Fruit fly (Drosophila melanogaster): ENCODE results near the gene Dhc1.
A peak's percentile ranks its signal among the peaks of the same experiment; 100 is the strongest.

Gene Dhc1

dm6 chr3R:9613124-9613523 lies 61.3 kb downstream of the Dhc1 start (continued):
- peak; percentile 37 for TF ChIP-seq jumu (GFP tag; optimal IDR thresholded peaks at IDR 0.05)
- TF ChIP-seq CG4424 (GFP tag; optimal IDR thresholded peaks at IDR 0.05) = peak; percentile 62
- peak; percentile 67 for TF ChIP-seq mam (GFP tag; optimal IDR thresholded peaks at IDR 0.05)
- no peak for TF ChIP-seq mirr (GFP tag; optimal IDR thresholded peaks at IDR 0.05)
- TF ChIP-seq Asciz (GFP tag; optimal IDR thresholded peaks at IDR 0.05) = peak; percentile 52
- TF ChIP-seq CG10565 (GFP tag; optimal IDR thresholded peaks at IDR 0.05) = no peak
- no peak for TF ChIP-seq gfzf (GFP tag; optimal IDR thresholded peaks at IDR 0.05)
- TF ChIP-seq CG11247 (GFP tag; IDR thresholded peaks at IDR 0.05) = 0 out of 2 replicates have a peak, but pooled peaks have one; percentile 34
- TF ChIP-seq Sin3A (optimal IDR thresholded peaks at IDR 0.05) = no peak
- TF ChIP-seq D (optimal IDR thresholded peaks at IDR 0.05) = no peak
- TF ChIP-seq D (GFP tag; optimal IDR thresholded peaks at IDR 0.05) = peak; percentile 22
- no peak for TF ChIP-seq CG34376 (GFP tag; optimal IDR thresholded peaks at IDR 0.05)
- peak; percentile 20 for TF ChIP-seq CG13424 (tag; optimal IDR thresholded peaks at IDR 0.05)
- peak; percentile 5 for TF ChIP-seq dmrt11E (tag; optimal IDR thresholded peaks at IDR 0.05)
- TF ChIP-seq CG7556 (GFP tag; optimal IDR thresholded peaks at IDR 0.05) = peak; percentile 46
- no peak for TF ChIP-seq NFAT (GFP tag; IDR thresholded peaks at IDR 0.05)
- no peak for TF ChIP-seq dan (GFP tag; IDR thresholded peaks at IDR 0.05)
- peak; percentile 22 for TF ChIP-seq pb (GFP tag; optimal IDR thresholded peaks at IDR 0.05)
- no peak for TF ChIP-seq inv (GFP tag; IDR thresholded peaks at IDR 0.05; ENCODE audit: partially characterized antibody)
- no peak for TF ChIP-seq pita (GFP tag; optimal IDR thresholded peaks at IDR 0.05)
- peak; percentile 69 for TF ChIP-seq ems (GFP tag; optimal IDR thresholded peaks at IDR 0.05)
- TF ChIP-seq Kr (GFP tag; optimal IDR thresholded peaks at IDR 0.05) = no peak
- TF ChIP-seq sna (GFP tag; IDR thresholded peaks at IDR 0.05; ENCODE audit: partially characterized antibody) = no peak
- no peak for TF ChIP-seq psq (GFP tag; optimal IDR thresholded peaks at IDR 0.05)
- no peak for TF ChIP-seq GATAe (GFP tag; conservative IDR thresholded peaks at IDR 0.05)
- TF ChIP-seq MTF-1 (GFP tag; optimal IDR thresholded peaks at IDR 0.05; ENCODE audit: borderline replicate concordance) = peak; percentile 7
- TF ChIP-seq her (GFP tag; optimal IDR thresholded peaks at IDR 0.05) = peak; percentile 12
- no peak for TF ChIP-seq CG30020 (tag; optimal IDR thresholded peaks at IDR 0.05)
- TF ChIP-seq TFAM (GFP tag; optimal IDR thresholded peaks at IDR 0.05) = no peak
- peak; percentile 28 for TF ChIP-seq CG1602 (GFP tag; optimal IDR thresholded peaks at IDR 0.05)
- TF ChIP-seq CG8478 (optimal IDR thresholded peaks at IDR 0.05) = no peak
- TF ChIP-seq pho (GFP tag; optimal IDR thresholded peaks at IDR 0.05) = peak; percentile 47
- TF ChIP-seq CG7839 (tag; optimal IDR thresholded peaks at IDR 0.05) = peak; percentile 69
- TF ChIP-seq CG18262 (tag; optimal IDR thresholded peaks at IDR 0.05) = no peak
- TF ChIP-seq CG6175 (GFP tag; IDR thresholded peaks at IDR 0.05) = no peak
- peak; percentile 71 for TF ChIP-seq CG17359 (tag; optimal IDR thresholded peaks at IDR 0.05)
- no peak for TF ChIP-seq chinmo (GFP tag; IDR thresholded peaks at IDR 0.05; ENCODE audit: partially characterized antibody)
- no peak for TF ChIP-seq HLHmδ (GFP tag; optimal IDR thresholded peaks at IDR 0.05)
- TF ChIP-seq tin (GFP tag; optimal IDR thresholded peaks at IDR 0.05) = peak; percentile 44
- no peak for TF ChIP-seq CG12104 (GFP tag; optimal IDR thresholded peaks at IDR 0.05)
- TF ChIP-seq lov (optimal IDR thresholded peaks at IDR 0.05) = no peak
- no peak for TF ChIP-seq lov (GFP tag; IDR thresholded peaks at IDR 0.05)
- no peak for TF ChIP-seq tna (GFP tag; IDR thresholded peaks at IDR 0.05; ENCODE audit: partially characterized antibody)
- no peak for TF ChIP-seq pzg (GFP tag; optimal IDR thresholded peaks at IDR 0.05)
- peak; percentile 36 for TF ChIP-seq kay (GFP tag; optimal IDR thresholded peaks at IDR 0.05)
- peak; percentile 15 for TF ChIP-seq Mad (GFP tag; optimal IDR thresholded peaks at IDR 0.05)
- peak; percentile 53; the same call in 1 of the 2 replicates for TF ChIP-seq CG32767 (GFP tag; IDR thresholded peaks at IDR 0.05)
- no peak for TF ChIP-seq CG10462 (GFP tag; optimal IDR thresholded peaks at IDR 0.05)
- TF ChIP-seq row (GFP tag; IDR thresholded peaks at IDR 0.05) = peak; percentile 64
- TF ChIP-seq Trl (optimal IDR thresholded peaks at IDR 0.05) = no peak
- TF ChIP-seq Trl (GFP tag; optimal IDR thresholded peaks at IDR 0.05) = peak; percentile 61
- TF ChIP-seq CG10274 (GFP tag; optimal IDR thresholded peaks at IDR 0.05) = peak; percentile 14
- TF ChIP-seq CG32772 (GFP tag; IDR thresholded peaks at IDR 0.05) = no peak; the same call in 1 of the 2 replicates
